Worm (Caenorhabditis elegans) whole organism, early embryonic: ENCODE results near the gene srbc-44.

Experiments used
- B0310.2 ChIP-seq: sonication (generic microtip); optimal IDR thresholded peaks from 2 replicates; lab custom pipeline; 2016; ENCODE audit warnings: mild to moderate bottlenecking, missing genetic modification characterization, missing compliant biosample characterization
- F13C5.2 ChIP-seq: sonication (generic microtip); optimal IDR thresholded peaks from 2 replicates; lab custom pipeline; 2017; ENCODE audit warnings: mild to moderate bottlenecking, missing genetic modification characterization, inconsistent platforms, missing compliant biosample characterization
- ama-1 ChIP-seq: fragments of 150-350 bp; optimal IDR thresholded peaks from 2 replicates; lab custom pipeline; 2014
- ceh-13 ChIP-seq: fragments of 200-800 bp; sonication (Bioruptor generic); optimal IDR thresholded peaks from 2 replicates; lab custom pipeline; 2018; ENCODE audit warnings: mild to moderate bottlenecking, missing genetic modification characterization, missing compliant biosample characterization
- hnd-1 ChIP-seq: sonication (generic microtip); optimal IDR thresholded peaks from 2 replicates; lab custom pipeline; 2016; ENCODE audit warnings: missing genetic modification characterization, missing compliant biosample characterization
- pes-1 ChIP-seq: fragments of 200-800 bp; sonication (Bioruptor generic); IDR thresholded peaks from 2 replicates; pipeline ENCODE4 v1.3.6; 2022; ENCODE audit warnings: missing genetic modification reagents, missing genetic modification characterization, missing compliant biosample characterization

DNA sequence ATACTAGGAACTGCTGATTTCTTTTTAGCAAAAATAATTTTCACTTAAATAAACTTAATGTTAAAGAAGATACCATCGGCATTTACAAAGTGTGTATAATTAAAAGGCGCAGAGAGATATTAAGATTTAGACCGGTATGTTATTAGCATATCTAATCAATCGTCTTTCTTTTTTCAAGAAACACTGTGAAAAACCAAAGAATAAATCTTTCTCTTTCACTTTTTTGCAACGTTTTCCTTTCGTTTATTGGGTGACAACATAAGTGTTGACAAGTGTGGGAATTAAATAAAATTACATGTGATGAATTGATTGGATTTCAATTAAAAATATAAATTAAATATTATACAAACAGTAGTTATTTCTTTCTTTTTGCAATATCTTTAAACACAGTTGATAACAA is 35.9 kb downstream of the srbc-44 start, which contains the start of gene C15C8.8:
- no peak for TF ChIP-seq hnd-1 (tag; lab: Kevin White, UChicago)
- no peak for TF ChIP-seq B0310.2
- no peak for TF ChIP-seq ama-1
- no peak for TF ChIP-seq F13C5.2
- TF ChIP-seq ceh-13 (GFP tag; lab: Kevin White, UChicago) = no peak
- TF ChIP-seq pes-1 (GFP tag; lab: Robert Waterston, UW) = no peak
